Worm (Caenorhabditis elegans) whole organism, midembryonic: ENCODE results near the gene H28G03.2.

Experiments
- ztf-23 ChIP-seq: fragments of 200-800 bp; sonication (Bioruptor generic); IDR thresholded peaks from 2 replicates; pipeline ENCODE4 v1.3.6; 2022; ENCODE audit warnings: missing genetic modification reagents, missing genetic modification characterization, missing compliant biosample characterization
- ztf-29 ChIP-seq: fragments of 200-800 bp; sonication (Bioruptor generic); IDR thresholded peaks from 2 replicates; pipeline ENCODE4 v1.3.6; 2022; ENCODE audit warnings: missing genetic modification reagents, missing genetic modification characterization, missing compliant biosample characterization

- TF ChIP-seq ztf-23 (GFP tag; lab: Robert Waterston, UW), result no peak
- TF ChIP-seq ztf-29, result no peak
Observed at ce11 chrX:5207819-5208218, 2.3 kb downstream of the H28G03.2 start.
